Fruit fly (Drosophila melanogaster): ENCODE results near the gene CG7920.

The CG7920 gene

DNA sequence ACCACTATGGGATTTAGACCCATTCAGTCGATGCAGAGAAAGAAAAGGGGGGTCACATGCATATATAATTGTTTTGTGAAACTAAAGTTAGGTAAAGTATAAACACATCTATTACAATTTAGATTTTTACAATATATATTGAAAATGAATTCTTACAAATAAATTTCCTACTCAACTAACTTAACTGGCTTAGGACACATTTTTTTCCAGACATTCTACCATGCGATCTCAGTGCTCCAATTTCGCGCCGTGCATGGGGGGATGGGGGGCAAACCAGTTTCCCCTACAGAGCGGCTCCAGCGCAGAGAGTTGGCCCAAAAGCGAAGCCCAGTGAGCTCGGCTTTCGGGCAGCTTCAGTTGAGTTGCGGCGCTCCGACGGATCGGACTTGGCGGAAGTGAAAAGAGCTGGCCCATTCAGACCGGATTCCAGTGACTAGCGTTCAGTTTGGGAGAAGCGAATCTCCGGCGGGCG, 32.0 kb downstream of the CG7920 start, which contains the start of gene CG7896 (continued):
- TF ChIP-seq ac (GFP tag; optimal IDR thresholded peaks at IDR 0.05): no peak
- TF ChIP-seq CG32767 (GFP tag; IDR thresholded peaks at IDR 0.05): peak; percentile 38; the same call in 1 of the 2 replicates
- peak; percentile 84 for TF ChIP-seq CG32532 (GFP tag; IDR thresholded peaks at IDR 0.05)
- no peak for TF ChIP-seq disco-r (GFP tag; optimal IDR thresholded peaks at IDR 0.05)
- TF ChIP-seq CG10147 (GFP tag; optimal IDR thresholded peaks at IDR 0.05): peak; percentile 54
- TF ChIP-seq Elba2 (GFP tag; optimal IDR thresholded peaks at IDR 0.05): no peak
- TF ChIP-seq NfI (GFP tag; optimal IDR thresholded peaks at IDR 0.05): peak; percentile 53
- TF ChIP-seq Sox100B (GFP tag; optimal IDR thresholded peaks at IDR 0.05): peak; percentile 75
- no peak for TF ChIP-seq pnt (GFP tag; optimal IDR thresholded peaks at IDR 0.05)
- peak; percentile 90 for TF ChIP-seq Xrp1 (GFP tag; IDR thresholded peaks at IDR 0.05)
- TF ChIP-seq sisA (GFP tag; IDR thresholded peaks at IDR 0.05): peak; percentile 76
- TF ChIP-seq stc (GFP tag; IDR thresholded peaks at IDR 0.05): peak; percentile 80
- peak; percentile 22 for TF ChIP-seq Fer2 (tag; optimal IDR thresholded peaks at IDR 0.05)
- peak; percentile 78 for TF ChIP-seq Fer1 (GFP tag; optimal IDR thresholded peaks at IDR 0.05)
- TF ChIP-seq MESR4 (GFP tag; optimal IDR thresholded peaks at IDR 0.05): no peak
- peak; percentile 52 for TF ChIP-seq CG11723 (GFP tag; optimal IDR thresholded peaks at IDR 0.05)
- no peak for TF ChIP-seq CG33213 (GFP tag; optimal IDR thresholded peaks at IDR 0.05)
- peak; percentile 33; the same call in 1 of the 3 replicates for TF ChIP-seq CG2889 (GFP tag; IDR thresholded peaks at IDR 0.05)
- peak; percentile 73 for TF ChIP-seq CG7556 (GFP tag; optimal IDR thresholded peaks at IDR 0.05)
- peak; percentile 7 for TF ChIP-seq pros (GFP tag; optimal IDR thresholded peaks at IDR 0.05)
- TF ChIP-seq ewg (GFP tag; optimal IDR thresholded peaks at IDR 0.05): peak; percentile 39
- no peak for TF ChIP-seq HLH4C (GFP tag; IDR thresholded peaks at IDR 0.05; ENCODE audit: partially characterized antibody)
- peak; percentile 55; the same call in 1 of the 2 replicates for TF ChIP-seq E2f2 (GFP tag; IDR thresholded peaks at IDR 0.05)
- peak; percentile 45 for TF ChIP-seq nerfin-1 (tag; optimal IDR thresholded peaks at IDR 0.05)
- no peak for TF ChIP-seq CG3163 (GFP tag; optimal IDR thresholded peaks at IDR 0.05)
- TF ChIP-seq CG3995 (GFP tag; optimal IDR thresholded peaks at IDR 0.05): peak; percentile 26
- TF ChIP-seq CG14965 (GFP tag; optimal IDR thresholded peaks at IDR 0.05; ENCODE audit: borderline replicate concordance): no peak
- peak; percentile 64 for TF ChIP-seq CG4404 (GFP tag; IDR thresholded peaks at IDR 0.05)
- no peak for TF ChIP-seq Lpt (GFP tag; optimal IDR thresholded peaks at IDR 0.05)
- TF ChIP-seq CG15696 (tag; optimal IDR thresholded peaks at IDR 0.05): peak; percentile 22
- TF ChIP-seq CG18476 (GFP tag; optimal IDR thresholded peaks at IDR 0.05): peak; percentile 11
- TF ChIP-seq CG6791 (GFP tag; IDR thresholded peaks at IDR 0.05; ENCODE audit: partially characterized antibody): 0 out of 3 replicates have a peak, but pooled peaks have one; percentile 27
- no peak for TF ChIP-seq yki (optimal IDR thresholded peaks at IDR 0.05)
- TF ChIP-seq hbn (GFP tag; IDR thresholded peaks at IDR 0.05; ENCODE audit: partially characterized antibody): no peak
- TF ChIP-seq salm (tag; optimal IDR thresholded peaks at IDR 0.05): no peak
- TF ChIP-seq pan (optimal IDR thresholded peaks at IDR 0.05): no peak
- TF ChIP-seq pan (GFP tag; optimal IDR thresholded peaks at IDR 0.05 in 1 of 2, IDR thresholded peaks at IDR 0.05 in 1 of 2): peak in 1 of 2 experiments; percentile 80
- TF ChIP-seq CG17359 (tag; optimal IDR thresholded peaks at IDR 0.05): peak; percentile 48
- TF ChIP-seq CG11560 (tag; IDR thresholded peaks at IDR 0.05): no peak
- no peak for TF ChIP-seq CG6683 (GFP tag; optimal IDR thresholded peaks at IDR 0.05)
- peak; percentile 33 for TF ChIP-seq Hsf (GFP tag; optimal IDR thresholded peaks at IDR 0.05)
- TF ChIP-seq Chrac-16 (GFP tag; optimal IDR thresholded peaks at IDR 0.05): peak; percentile 60
- TF ChIP-seq zen2 (GFP tag; IDR thresholded peaks at IDR 0.05; ENCODE audit: partially characterized antibody): no peak
- TF ChIP-seq aop (GFP tag; IDR thresholded peaks at IDR 0.05): no peak
- peak; percentile 22 for TF ChIP-seq CG12104 (GFP tag; optimal IDR thresholded peaks at IDR 0.05)
- peak; percentile 54 for TF ChIP-seq Abd-B (GFP tag; optimal IDR thresholded peaks at IDR 0.05)
- TF ChIP-seq Dip3 (GFP tag; optimal IDR thresholded peaks at IDR 0.05): peak; percentile 6
- TF ChIP-seq crp (GFP tag; optimal IDR thresholded peaks at IDR 0.05): peak in 1 of 2 experiments; percentile 11
- peak in 1 of 2 experiments; percentile 26 for TF ChIP-seq Trl (optimal IDR thresholded peaks at IDR 0.05)
- TF ChIP-seq Trl (GFP tag; optimal IDR thresholded peaks at IDR 0.05): no peak
- TF ChIP-seq dmrt99B (tag; optimal IDR thresholded peaks at IDR 0.05): peak; percentile 75
